Fruit fly (Drosophila melanogaster): ENCODE data around the gene polybromo.

polybromo gene

dm6 chr3R:24787042-24787565 is 18.0 kb downstream of the polybromo start, which contains the start of gene CG5805 (continued):
- peak; percentile 82 for TF ChIP-seq H2.0 (GFP tag; IDR thresholded peaks at IDR 0.05)
- TF ChIP-seq CG4424 (GFP tag; optimal IDR thresholded peaks at IDR 0.05), result peak; percentile 85
- 0 out of 2 replicates have a peak, but pooled peaks have one; percentile 29 for TF ChIP-seq Bgb (GFP tag; IDR thresholded peaks at IDR 0.05; ENCODE audit: partially characterized antibody)
- TF ChIP-seq da (GFP tag; optimal IDR thresholded peaks at IDR 0.05), result peak; percentile 61
- peak in 1 of 2 experiments; percentile 55 for TF ChIP-seq crp (GFP tag; optimal IDR thresholded peaks at IDR 0.05)
- peak; percentile 81 for TF ChIP-seq ase (GFP tag; IDR thresholded peaks at IDR 0.05)
- TF ChIP-seq sug (tag; optimal IDR thresholded peaks at IDR 0.05), result peak; percentile 83
- peak; percentile 40 for TF ChIP-seq salm (tag; optimal IDR thresholded peaks at IDR 0.05)
- TF ChIP-seq jumu (GFP tag; optimal IDR thresholded peaks at IDR 0.05), result peak; percentile 17
- TF ChIP-seq TFAM (GFP tag; optimal IDR thresholded peaks at IDR 0.05), result peak; percentile 47
- TF ChIP-seq Sry-δ (GFP tag; optimal IDR thresholded peaks at IDR 0.05), result peak; percentile 56
- TF ChIP-seq dan (GFP tag; IDR thresholded peaks at IDR 0.05), result no peak
- TF ChIP-seq CG13424 (tag; optimal IDR thresholded peaks at IDR 0.05), result peak; percentile 57
- TF ChIP-seq eyg (GFP tag; optimal IDR thresholded peaks at IDR 0.05), result peak; percentile 72
- peak; percentile 23 for TF ChIP-seq CG10462 (GFP tag; optimal IDR thresholded peaks at IDR 0.05)
- peak; percentile 80 for TF ChIP-seq CG15601 (tag; optimal IDR thresholded peaks at IDR 0.05)
- TF ChIP-seq CG3726 (GFP tag; IDR thresholded peaks at IDR 0.05), result peak; percentile 52; the same call in 1 of the 3 replicates
- TF ChIP-seq gcm2 (GFP tag; optimal IDR thresholded peaks at IDR 0.05), result peak; percentile 61
- TF ChIP-seq CG14965 (GFP tag; optimal IDR thresholded peaks at IDR 0.05; ENCODE audit: borderline replicate concordance), result peak; percentile 8
- TF ChIP-seq CG1602 (GFP tag; optimal IDR thresholded peaks at IDR 0.05), result peak; percentile 49
- TF ChIP-seq gem (tag; optimal IDR thresholded peaks at IDR 0.05), result no peak
- TF ChIP-seq CG10543 (GFP tag; optimal IDR thresholded peaks at IDR 0.05), result peak; percentile 86
- peak; percentile 58 for TF ChIP-seq CG7556 (GFP tag; optimal IDR thresholded peaks at IDR 0.05)
- peak; percentile 74 for TF ChIP-seq Bdp1 (GFP tag; optimal IDR thresholded peaks at IDR 0.05)
- peak; percentile 90 for TF ChIP-seq CG3847 (GFP tag; IDR thresholded peaks at IDR 0.05)
- peak; percentile 85 for TF ChIP-seq tgo (GFP tag; IDR thresholded peaks at IDR 0.05)
- TF ChIP-seq CG1233 (GFP tag; optimal IDR thresholded peaks at IDR 0.05), result peak; percentile 90
- TF ChIP-seq tap (tag; optimal IDR thresholded peaks at IDR 0.05), result peak; percentile 66
- peak; percentile 79 for TF ChIP-seq CG13624 (GFP tag; optimal IDR thresholded peaks at IDR 0.05)
- TF ChIP-seq Hmr (GFP tag; optimal IDR thresholded peaks at IDR 0.05), result peak; percentile 94
- TF ChIP-seq CG4360 (GFP tag; IDR thresholded peaks at IDR 0.05), result no peak
- peak; percentile 89 for TF ChIP-seq chm (GFP tag; IDR thresholded peaks at IDR 0.05)
- TF ChIP-seq gce (GFP tag; IDR thresholded peaks at IDR 0.05), result peak; percentile 71; the same call in 1 of the 3 replicates
- peak; percentile 92 for TF ChIP-seq CG15514 (GFP tag; optimal IDR thresholded peaks at IDR 0.05)
- TF ChIP-seq CG7839 (tag; optimal IDR thresholded peaks at IDR 0.05), result peak; percentile 81
- TF ChIP-seq twi (tag; optimal IDR thresholded peaks at IDR 0.05), result no peak
- no peak for TF ChIP-seq CG30020 (tag; optimal IDR thresholded peaks at IDR 0.05)
- peak; percentile 55; the same call in 1 of the 2 replicates for TF ChIP-seq CG16779 (GFP tag; IDR thresholded peaks at IDR 0.05)
- peak; percentile 80 for TF ChIP-seq otp (GFP tag; IDR thresholded peaks at IDR 0.05)
- no peak for TF ChIP-seq Nf-YB (GFP tag; optimal IDR thresholded peaks at IDR 0.05)
- TF ChIP-seq lab (GFP tag; optimal IDR thresholded peaks at IDR 0.05), result peak; percentile 95
- TF ChIP-seq Atf6 (GFP tag; IDR thresholded peaks at IDR 0.05), result peak; percentile 80
- TF ChIP-seq nmo (GFP tag; optimal IDR thresholded peaks at IDR 0.05), result peak; percentile 86
- TF ChIP-seq Ets65A (GFP tag), result peak; percentile 99
- TF ChIP-seq BtbVII (GFP tag; optimal IDR thresholded peaks at IDR 0.05), result peak; percentile 76
- TF ChIP-seq br (optimal IDR thresholded peaks at IDR 0.05), result no peak
- peak; percentile 56; the same call in 1 of the 2 replicates for TF ChIP-seq cas (GFP tag; IDR thresholded peaks at IDR 0.05)
- peak; percentile 47 for TF ChIP-seq Atf3 (GFP tag; optimal IDR thresholded peaks at IDR 0.05)
- peak; percentile 88 for TF ChIP-seq CG32532 (GFP tag; IDR thresholded peaks at IDR 0.05)
- TF ChIP-seq H15 (GFP tag; IDR thresholded peaks at IDR 0.05), result peak; percentile 86
- peak; percentile 79 for TF ChIP-seq CG8359 (GFP tag; optimal IDR thresholded peaks at IDR 0.05; ENCODE audit: borderline replicate concordance)
